Worm (Caenorhabditis elegans): ENCODE measurements around the gene F02E11.2.

F02E11.2 gene

ce11 chrII:3259254-3259653, 3.4 kb upstream of the F02E11.2 start, which contains the start of gene gcy-19:
gcy-19 (minus strand) TSS chrII:3259354.
- TF ChIP-seq unc-39 (tag; optimal IDR thresholded peaks at IDR 0.05) (no peak), nhr-12 (tag; optimal IDR thresholded peaks at IDR 0.05) (no peak), lsy-2 (tag; optimal IDR thresholded peaks at IDR 0.05) (no peak), unc-55 (GFP tag; optimal IDR thresholded peaks at IDR 0.05) (no peak), elt-1 (tag; optimal IDR thresholded peaks at IDR 0.05) (no peak), nhr-25 (tag; optimal IDR thresholded peaks at IDR 0.05) (no peak), ztf-1 (GFP tag; conservative IDR thresholded peaks at IDR 0.05) (no peak), skn-1 (tag; optimal IDR thresholded peaks at IDR 0.05) (no peak), nhr-77 (tag; optimal IDR thresholded peaks at IDR 0.05) (no peak), mdl-1 (tag; optimal IDR thresholded peaks at IDR 0.05) (no peak), alr-1 (tag; optimal IDR thresholded peaks at IDR 0.05) (no peak), Y55F3AM.14 (GFP tag; optimal IDR thresholded peaks at IDR 0.05) (no peak), mbf-1 (tag; optimal IDR thresholded peaks at IDR 0.05) (no peak), ama-1 (optimal IDR thresholded peaks at IDR 0.05) (no peak), snpc-4 (tag; optimal IDR thresholded peaks at IDR 0.05) (no peak), aly-2 (tag; optimal IDR thresholded peaks at IDR 0.05) (no peak), R02D3.7 (tag; optimal IDR thresholded peaks at IDR 0.05) (no peak), sem-4 (tag; optimal IDR thresholded peaks at IDR 0.05) (no peak), ceh-82 (tag; optimal IDR thresholded peaks at IDR 0.05) (no peak), C34F6.9 (tag; optimal IDR thresholded peaks at IDR 0.05) (no peak)

- no peak for TF ChIP-seq nhr-129 (tag; optimal IDR thresholded peaks at IDR 0.05)
- no peak for TF ChIP-seq R02D3.7 (tag; optimal IDR thresholded peaks at IDR 0.05)
- no peak for TF ChIP-seq unc-62 (GFP tag; optimal IDR thresholded peaks at IDR 0.05)
- no peak for TF ChIP-seq ama-1 (optimal IDR thresholded peaks at IDR 0.05)
- TF ChIP-seq ztf-4 (tag; optimal IDR thresholded peaks at IDR 0.05) = no peak
- no peak for TF ChIP-seq nhr-77 (tag; optimal IDR thresholded peaks at IDR 0.05)
- no peak for TF ChIP-seq unc-39 (tag; optimal IDR thresholded peaks at IDR 0.05)
- TF ChIP-seq egl-27 (tag; optimal IDR thresholded peaks at IDR 0.05) = no peak
- TF ChIP-seq F13H6.1 (tag; optimal IDR thresholded peaks at IDR 0.05) = no peak
- no peak for TF ChIP-seq nhr-23 (tag; optimal IDR thresholded peaks at IDR 0.05)
- TF ChIP-seq skn-1 (tag; optimal IDR thresholded peaks at IDR 0.05) = no peak
- no peak for TF ChIP-seq mbf-1 (tag; optimal IDR thresholded peaks at IDR 0.05)
- no peak for TF ChIP-seq sma-9 (GFP tag; optimal IDR thresholded peaks at IDR 0.05)
- TF ChIP-seq sma-9 (tag; optimal IDR thresholded peaks at IDR 0.05) = no peak
- TF ChIP-seq alr-1 (tag; optimal IDR thresholded peaks at IDR 0.05) = no peak
- no peak for TF ChIP-seq nhr-6 (tag; optimal IDR thresholded peaks at IDR 0.05)
- TF ChIP-seq zag-1 (tag; optimal IDR thresholded peaks at IDR 0.05) = no peak
- TF ChIP-seq elt-3 (tag; optimal IDR thresholded peaks at IDR 0.05) = no peak
- no peak for TF ChIP-seq sma-3 (GFP tag; optimal IDR thresholded peaks at IDR 0.05)
These were observed 2.1 kb downstream of the F02E11.2 start for ce11 chrII:3264704-3265103.

- TF ChIP-seq sma-9 (GFP tag; optimal IDR thresholded peaks at IDR 0.05) = no peak
- TF ChIP-seq sma-9 (tag; optimal IDR thresholded peaks at IDR 0.05) = no peak
- no peak for TF ChIP-seq lin-39 (tag; optimal IDR thresholded peaks at IDR 0.05)
- TF ChIP-seq alr-1 (tag; optimal IDR thresholded peaks at IDR 0.05) = no peak
These were observed 4.8 kb downstream of the F02E11.2 start, which contains the start of gene F02E11.7 for ce11 chrII:3267365-3267764. F02E11.7 (plus strand) TSS chrII:3267665.

DNA sequence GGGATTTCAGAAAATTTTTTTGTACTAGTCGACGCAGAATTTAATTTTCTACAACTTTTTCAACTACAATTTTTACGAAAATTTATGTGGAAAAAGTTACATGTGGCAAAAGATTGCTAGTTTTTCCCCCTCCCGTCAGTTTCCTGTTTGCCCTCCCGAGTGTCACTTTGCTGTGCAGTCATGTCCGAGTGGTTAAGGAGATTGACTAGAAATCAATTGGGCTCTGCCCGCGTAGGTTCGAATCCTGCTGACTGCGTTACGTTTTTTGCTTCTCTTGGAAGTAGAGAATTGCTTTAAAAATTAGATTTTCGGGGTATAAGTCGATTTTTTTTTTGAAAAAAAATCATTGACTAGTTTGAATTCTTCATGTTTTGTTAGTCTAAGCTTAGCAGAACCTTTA, 5.2 kb downstream of the F02E11.2 start:
- TF ChIP-seq crh-2 (tag; optimal IDR thresholded peaks at IDR 0.05) (peak; percentile 12), nhr-25 (tag; optimal IDR thresholded peaks at IDR 0.05) (no peak), nhr-12 (tag; optimal IDR thresholded peaks at IDR 0.05) (no peak), ztf-1 (GFP tag; conservative IDR thresholded peaks at IDR 0.05) (no peak)

DNA sequence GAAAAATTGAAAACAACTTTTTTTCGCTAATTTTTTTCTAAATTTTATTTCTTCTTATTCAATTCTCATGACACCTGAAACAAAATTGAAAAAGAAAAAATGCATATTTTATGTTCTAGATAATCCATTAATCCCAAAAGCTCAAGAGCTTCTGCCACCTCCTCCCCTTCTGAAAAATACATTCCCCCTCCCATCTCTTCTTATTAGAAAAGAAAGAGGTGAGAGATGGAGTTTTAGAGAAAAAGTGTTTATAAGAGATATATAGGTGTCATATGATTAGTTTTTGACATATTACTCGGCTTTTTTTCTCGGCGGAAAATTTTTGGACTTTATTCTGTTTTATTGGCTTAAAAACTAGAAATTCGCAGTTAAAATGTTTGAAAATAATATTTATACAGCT, 8.0 kb downstream of the F02E11.2 start:
- TF ChIP-seq ztf-4 (tag; optimal IDR thresholded peaks at IDR 0.05) (no peak), sem-4 (tag; optimal IDR thresholded peaks at IDR 0.05) (no peak), nhr-12 (tag; optimal IDR thresholded peaks at IDR 0.05) (no peak), lin-13 (GFP tag; optimal IDR thresholded peaks at IDR 0.05) (no peak), blmp-1 (tag; optimal IDR thresholded peaks at IDR 0.05; ENCODE audit: insufficient read depth) (no peak), egl-27 (tag; optimal IDR thresholded peaks at IDR 0.05) (no peak), unc-55 (GFP tag; optimal IDR thresholded peaks at IDR 0.05) (peak; percentile 66), nhr-237 (tag; optimal IDR thresholded peaks at IDR 0.05) (no peak), unc-39 (tag; optimal IDR thresholded peaks at IDR 0.05) (no peak), alr-1 (tag; optimal IDR thresholded peaks at IDR 0.05) (no peak), lsy-2 (tag; optimal IDR thresholded peaks at IDR 0.05) (peak in 1 of 2 experiments; percentile 38), nhr-11 (tag; optimal IDR thresholded peaks at IDR 0.05) (no peak), elt-3 (tag; optimal IDR thresholded peaks at IDR 0.05) (no peak), ztf-1 (GFP tag; conservative IDR thresholded peaks at IDR 0.05) (no peak), lin-39 (tag; optimal IDR thresholded peaks at IDR 0.05) (no peak), C34F6.9 (tag; optimal IDR thresholded peaks at IDR 0.05) (peak; percentile 66), ama-1 (optimal IDR thresholded peaks at IDR 0.05) (no peak), snpc-4 (tag; optimal IDR thresholded peaks at IDR 0.05) (no peak), nhr-129 (tag; optimal IDR thresholded peaks at IDR 0.05) (no peak), mbf-1 (tag; optimal IDR thresholded peaks at IDR 0.05) (no peak), skn-1 (tag; optimal IDR thresholded peaks at IDR 0.05) (no peak), nhr-6 (tag; optimal IDR thresholded peaks at IDR 0.05) (no peak), nhr-77 (tag; optimal IDR thresholded peaks at IDR 0.05) (no peak), dmd-4 (tag; optimal IDR thresholded peaks at IDR 0.05) (no peak)
